Fruit fly (Drosophila melanogaster): ENCODE data around the gene CG14629.

Gene CG14629

dm6 chrX:1052684-1053389 lies 1.5 kb downstream of the CG14629 start (continued):
- TF ChIP-seq Mrtf (GFP tag; IDR thresholded peaks at IDR 0.05) (peak; percentile 61; the same call in 2 of the 3 replicates), stc (GFP tag; IDR thresholded peaks at IDR 0.05) (0 out of 2 replicates have a peak, but pooled peaks have one; percentile 13), sima (GFP tag; optimal IDR thresholded peaks at IDR 0.05) (no peak), Atf-2 (GFP tag; optimal IDR thresholded peaks at IDR 0.05) (peak; percentile 31), CG8924 (tag; optimal IDR thresholded peaks at IDR 0.05) (peak; percentile 15), klu (GFP tag; IDR thresholded peaks at IDR 0.05) (no peak), nmo (GFP tag; optimal IDR thresholded peaks at IDR 0.05) (peak; percentile 27), zfh1 (GFP tag; IDR thresholded peaks at IDR 0.05) (peak; percentile 66), Max (GFP tag; optimal IDR thresholded peaks at IDR 0.05) (peak; percentile 14), CG1024 (GFP tag; IDR thresholded peaks at IDR 0.05) (0 out of 2 replicates have a peak, but pooled peaks have one; percentile 29), ato (GFP tag; IDR thresholded peaks at IDR 0.05; ENCODE audit: partially characterized antibody) (no peak), ATbp (GFP tag; optimal IDR thresholded peaks at IDR 0.05) (peak; percentile 47), CG4282 (GFP tag; optimal IDR thresholded peaks at IDR 0.05) (no peak), CG17359 (tag; optimal IDR thresholded peaks at IDR 0.05) (peak; percentile 58), CG14441 (GFP tag; IDR thresholded peaks at IDR 0.05) (peak; percentile 43; the same call in 1 of the 2 replicates), Side (GFP tag; optimal IDR thresholded peaks at IDR 0.05) (peak; percentile 31), gcm (GFP tag; optimal IDR thresholded peaks at IDR 0.05) (no peak), CG16815 (GFP tag; optimal IDR thresholded peaks at IDR 0.05) (peak; percentile 17), CG6813 (GFP tag; optimal IDR thresholded peaks at IDR 0.05) (peak; percentile 19), H15 (GFP tag; IDR thresholded peaks at IDR 0.05) (0 out of 3 replicates have a peak, but pooled peaks have one; percentile 31), ase (GFP tag; IDR thresholded peaks at IDR 0.05) (peak; percentile 22; the same call in 1 of the 3 replicates), lab (GFP tag; optimal IDR thresholded peaks at IDR 0.05) (peak; percentile 47), sens (GFP tag) (peak; percentile 90), CoRest (tag; optimal IDR thresholded peaks at IDR 0.05) (peak; percentile 35), CG17361 (GFP tag; IDR thresholded peaks at IDR 0.05) (peak; percentile 44; the same call in 2 of the 3 replicates), tap (tag; optimal IDR thresholded peaks at IDR 0.05) (peak; percentile 13), mam (GFP tag; optimal IDR thresholded peaks at IDR 0.05) (peak; percentile 37), chinmo (GFP tag; IDR thresholded peaks at IDR 0.05; ENCODE audit: partially characterized antibody) (no peak), CG14014 (GFP tag; IDR thresholded peaks at IDR 0.05) (0 out of 2 replicates have a peak, but pooled peaks have one; percentile 11), lola (GFP tag; optimal IDR thresholded peaks at IDR 0.05) (peak in 1 of 3 experiments; percentile 39), en (GFP tag; optimal IDR thresholded peaks at IDR 0.05) (no peak), CG6175 (GFP tag; IDR thresholded peaks at IDR 0.05) (no peak), CG11456 (GFP tag; IDR thresholded peaks at IDR 0.05) (0 out of 3 replicates have a peak, but pooled peaks have one; percentile 51), repo (GFP tag; optimal IDR thresholded peaks at IDR 0.05) (peak; percentile 11), CG18599 (GFP tag; optimal IDR thresholded peaks at IDR 0.05) (peak; percentile 13), Drgx (GFP tag; IDR thresholded peaks at IDR 0.05) (peak; percentile 69), CG13424 (tag; optimal IDR thresholded peaks at IDR 0.05) (peak; percentile 34), CG18011 (GFP tag; optimal IDR thresholded peaks at IDR 0.05) (no peak), CG12219 (GFP tag; optimal IDR thresholded peaks at IDR 0.05) (peak; percentile 50), Meics (GFP tag; optimal IDR thresholded peaks at IDR 0.05) (peak; percentile 2), CG6254 (GFP tag; optimal IDR thresholded peaks at IDR 0.05) (peak; percentile 47), her (GFP tag; optimal IDR thresholded peaks at IDR 0.05) (peak; percentile 15), Atf3 (GFP tag; optimal IDR thresholded peaks at IDR 0.05) (no peak), ci (GFP tag; IDR thresholded peaks at IDR 0.05) (peak; percentile 56; the same call in 2 of the 3 replicates), pnt (GFP tag; optimal IDR thresholded peaks at IDR 0.05) (peak; percentile 47), disco-r (GFP tag; optimal IDR thresholded peaks at IDR 0.05) (no peak), CG8359 (GFP tag; optimal IDR thresholded peaks at IDR 0.05; ENCODE audit: borderline replicate concordance) (peak; percentile 26), CG10267 (tag; optimal IDR thresholded peaks at IDR 0.05) (peak; percentile 16)

Data from whole organism, embryonic.